Worm (Caenorhabditis elegans) whole organism, L1 larva: ENCODE results near the gene B0478.3.
A peak's percentile ranks its signal among the peaks of the same experiment; 100 is the strongest.

ENCODE experiments used
- F16B12.6 ChIP-seq: fragments of 150-350 bp; optimal IDR thresholded peaks from 2 replicates; lab custom pipeline; 2014; ENCODE audit warnings: missing biosample characterization, missing genetic modification characterization
- blmp-1 ChIP-seq: fragments of 150-350 bp; optimal IDR thresholded peaks from 2 replicates; lab custom pipeline; 2014; ENCODE audit warnings: missing biosample characterization, missing genetic modification characterization
- ceh-63 ChIP-seq: fragments of 200-800 bp; sonication (Bioruptor generic); optimal IDR thresholded peaks from 2 replicates; lab custom pipeline; 2018; ENCODE audit warnings: mild to moderate bottlenecking, missing genetic modification characterization, missing compliant biosample characterization
- ceh-82 ChIP-seq, 3 experiments: fragments of 150-350 bp in 1 of 3; sonication (generic microtip) in 2 of 3; optimal IDR thresholded peaks; 2 replicates each; lab custom pipeline; 2014 to 2017; ENCODE audit warnings: missing biosample characterization in 3 of 3, missing genetic modification characterization in 3 of 3
- ceh-90 ChIP-seq: sonication (generic microtip); optimal IDR thresholded peaks from 2 replicates; lab custom pipeline; 2016; ENCODE audit warnings: missing genetic modification characterization, missing compliant biosample characterization
- ces-1 ChIP-seq: fragments of 150-350 bp; optimal IDR thresholded peaks from 2 replicates; lab custom pipeline; 2014; ENCODE audit warnings: missing biosample characterization, missing genetic modification reagents, missing genetic modification characterization
- efl-1 ChIP-seq, 4 experiments: fragments of 150-350 bp; optimal IDR thresholded peaks in 3 of 4; peaks in 1 of 4; 1 replicate in 1 of 4; 2 replicates in 3 of 4; lab custom pipeline; 2014; ENCODE audit warnings: missing biosample characterization in 2 of 4, missing genetic modification characterization in 2 of 4, missing genetic modification reagents in 2 of 4
- egl-13 ChIP-seq: sonication (generic microtip); optimal IDR thresholded peaks from 2 replicates; lab custom pipeline; 2016; ENCODE audit warnings: missing genotype, missing genetic modification reagents, missing genetic modification characterization, missing compliant biosample characterization
- elt-2 ChIP-seq: sonication (generic microtip); optimal IDR thresholded peaks from 2 replicates; lab custom pipeline; 2016; ENCODE audit warnings: missing genetic modification characterization, mild to moderate bottlenecking, inconsistent platforms, missing compliant biosample characterization, missing genetic modification reagents
- elt-3 ChIP-seq, 6 experiments: fragments of 150-350 bp in 1 of 6; sonication (generic microtip); optimal IDR thresholded peaks; 2 replicates each; lab custom pipeline; 2017 to 2018; ENCODE audit warnings: missing biosample characterization in 6 of 6, missing genetic modification characterization in 6 of 6, inconsistent platforms in 1 of 6
- fkh-10 ChIP-seq: sonication (generic microtip); optimal IDR thresholded peaks from 2 replicates; lab custom pipeline; 2017; ENCODE audit warnings: missing biosample characterization, missing genetic modification reagents, missing genetic modification characterization
- fkh-4 ChIP-seq: sonication (generic microtip); optimal IDR thresholded peaks from 2 replicates; lab custom pipeline; 2016; ENCODE audit warnings: missing compliant biosample characterization, missing genetic modification characterization, borderline replicate concordance
- fos-1 ChIP-seq: fragments of 150-350 bp; optimal IDR thresholded peaks from 2 replicates; lab custom pipeline; 2014; ENCODE audit warnings: missing biosample characterization, missing genetic modification characterization
- grh-1 ChIP-seq: fragments of 200-800 bp; sonication (Bioruptor generic); IDR thresholded peaks from 2 replicates; pipeline ENCODE4 v1.3.6; 2022; ENCODE audit warnings: missing genetic modification reagents, missing genetic modification characterization, missing compliant biosample characterization
- isw-1 ChIP-seq: fragments of 200-800 bp; sonication (Bioruptor generic); IDR thresholded peaks from 2 replicates; pipeline ENCODE4 v1.3.6; 2022; ENCODE audit warnings: missing genetic modification characterization, missing compliant biosample characterization
- jun-1 ChIP-seq: fragments of 150-350 bp; optimal IDR thresholded peaks from 2 replicates; lab custom pipeline; 2014; ENCODE audit warnings: missing biosample characterization, missing genetic modification reagents, missing genetic modification characterization
- lin-15B ChIP-seq: fragments of 150-350 bp; sonication (generic microtip); optimal IDR thresholded peaks from 3 replicates; lab custom pipeline; 2014; ENCODE audit warnings: missing biosample characterization, missing genetic modification characterization
- lsy-2 ChIP-seq, 2 experiments: fragments of 150-350 bp; optimal IDR thresholded peaks; 2 replicates each; lab custom pipeline; 2014; ENCODE audit warnings: missing biosample characterization in 2 of 2, missing genetic modification characterization in 2 of 2
- mdl-1 ChIP-seq, 2 experiments: fragments of 150-350 bp; optimal IDR thresholded peaks; 2 replicates each; lab custom pipeline; 2014 to 2017; ENCODE audit warnings: missing biosample characterization in 2 of 2, missing genetic modification characterization in 2 of 2, inconsistent platforms in 1 of 2
- mef-2 ChIP-seq: fragments of 150-350 bp; optimal IDR thresholded peaks from 2 replicates; lab custom pipeline; 2014; ENCODE audit warnings: missing biosample characterization, missing genetic modification characterization
- nhr-12 ChIP-seq: sonication (generic microtip); optimal IDR thresholded peaks from 2 replicates; lab custom pipeline; 2017; ENCODE audit warnings: missing biosample characterization, missing genetic modification characterization
- nhr-47 ChIP-seq: sonication (generic microtip); optimal IDR thresholded peaks from 2 replicates; lab custom pipeline; 2016; ENCODE audit warnings: mild to moderate bottlenecking, missing genetic modification characterization, moderate library complexity, missing compliant biosample characterization
- nhr-71 ChIP-seq: sonication (generic microtip); optimal IDR thresholded peaks from 2 replicates; lab custom pipeline; 2016; ENCODE audit warnings: mild to moderate bottlenecking, missing genetic modification characterization, moderate library complexity, missing compliant biosample characterization
- nhr-76 ChIP-seq: sonication (generic microtip); optimal IDR thresholded peaks from 2 replicates; lab custom pipeline; 2017; ENCODE audit warnings: missing biosample characterization, missing genetic modification characterization
- nhr-84 ChIP-seq: sonication (generic microtip); optimal IDR thresholded peaks from 2 replicates; lab custom pipeline; 2017; ENCODE audit warnings: missing biosample characterization, missing genetic modification characterization
- nhr-85 ChIP-seq: sonication (generic microtip); peaks from one replicate; lab custom pipeline; 2016; ENCODE audit warnings: missing genetic modification characterization, inconsistent platforms, missing compliant biosample characterization
- nhr-90 ChIP-seq: sonication (generic microtip); optimal IDR thresholded peaks from 2 replicates; lab custom pipeline; 2016; ENCODE audit warnings: mild to moderate bottlenecking, missing genetic modification characterization, missing compliant biosample characterization; ENCODE audit not compliant: poor library complexity
- pag-3 ChIP-seq: sonication (generic microtip); optimal IDR thresholded peaks from 2 replicates; lab custom pipeline; 2017; ENCODE audit warnings: missing genetic modification characterization, mild to moderate bottlenecking, missing compliant biosample characterization, antibody characterized with exemption, borderline replicate concordance; ENCODE audit not compliant: insufficient read depth
- pax-3 ChIP-seq: fragments of 200-800 bp; sonication (Bioruptor generic); optimal IDR thresholded peaks from 2 replicates; lab custom pipeline; 2018; ENCODE audit warnings: mild to moderate bottlenecking, missing genetic modification characterization, moderate library complexity, missing compliant biosample characterization
- pqm-1 ChIP-seq: sonication (generic microtip); optimal IDR thresholded peaks from 3 replicates; lab custom pipeline; 2017; ENCODE audit warnings: missing biosample characterization, missing genetic modification characterization
- skn-1 ChIP-seq: fragments of 150-350 bp; optimal IDR thresholded peaks from 2 replicates; lab custom pipeline; 2014; ENCODE audit warnings: missing biosample characterization, missing genetic modification characterization
- sptf-1 ChIP-seq: fragments of 150-350 bp; optimal IDR thresholded peaks from 2 replicates; lab custom pipeline; 2014; ENCODE audit warnings: missing biosample characterization, missing genetic modification characterization
- sup-37 ChIP-seq: fragments of 200-800 bp; sonication (Bioruptor generic); optimal IDR thresholded peaks from 2 replicates; lab custom pipeline; 2018; ENCODE audit warnings: mild to moderate bottlenecking, missing genetic modification characterization, missing compliant biosample characterization
- swsn-7 ChIP-seq: sonication (generic microtip); optimal IDR thresholded peaks from 2 replicates; lab custom pipeline; 2016; ENCODE audit warnings: missing genetic modification characterization, missing compliant biosample characterization
- tbx-2 ChIP-seq: sonication (generic microtip); optimal IDR thresholded peaks from 2 replicates; lab custom pipeline; 2016; ENCODE audit warnings: missing genetic modification characterization, missing compliant biosample characterization
- tlp-1 ChIP-seq: fragments of 150-350 bp; optimal IDR thresholded peaks from 2 replicates; lab custom pipeline; 2014; ENCODE audit warnings: missing biosample characterization, missing genetic modification characterization
- unc-30 ChIP-seq: sonication (generic microtip); optimal IDR thresholded peaks from 2 replicates; lab custom pipeline; 2017; ENCODE audit warnings: missing biosample characterization, missing genetic modification characterization
- unc-86 ChIP-seq: sonication (generic microtip); optimal IDR thresholded peaks from 2 replicates; lab custom pipeline; 2016; ENCODE audit warnings: missing genetic modification characterization, missing compliant biosample characterization
- unc-98 ChIP-seq: fragments of 200-800 bp; sonication (Bioruptor generic); IDR thresholded peaks from 2 replicates; pipeline ENCODE4 v1.3.6; 2022; ENCODE audit warnings: missing genetic modification characterization, missing compliant biosample characterization
- zip-4 ChIP-seq: fragments of 200-800 bp; sonication (Bioruptor generic); optimal IDR thresholded peaks from 2 replicates; lab custom pipeline; 2018; ENCODE audit warnings: mild to moderate bottlenecking, missing genetic modification characterization, moderate library complexity, missing compliant biosample characterization

B0478.3 gene

DNA sequence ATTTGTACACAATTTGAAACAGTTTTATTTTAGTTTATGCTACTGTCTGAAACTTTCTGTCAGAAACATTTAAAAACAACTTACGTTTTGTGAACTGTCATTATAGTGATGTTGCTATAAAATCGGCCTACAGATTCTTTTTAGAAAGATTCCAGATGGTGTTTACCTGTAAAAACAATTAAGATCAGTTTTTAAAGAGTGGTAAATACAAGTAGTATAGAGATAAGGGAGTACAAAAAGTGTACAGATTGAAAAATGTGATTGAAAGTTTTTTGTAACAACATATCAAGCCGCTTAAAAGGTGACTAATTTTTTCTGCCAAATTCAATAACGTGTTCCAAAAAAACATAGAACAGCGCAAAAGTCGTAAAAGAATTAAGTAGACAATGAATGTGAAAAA is 26.9 kb downstream of the B0478.3 start, which contains the start of gene npr-12:
Gene npr-12, minus strand, starts transcription at position 101 of the 400 bp plus-strand sequence.
- no peak for TF ChIP-seq F16B12.6 (tag; lab: Kevin White, UChicago)
- no peak for TF ChIP-seq egl-13 (tag; lab: Kevin White, UChicago)
- TF ChIP-seq ceh-90 (tag; lab: Kevin White, UChicago) = no peak
- TF ChIP-seq lsy-2 (tag; optimal IDR thresholded peaks at IDR 0.05; lab: Kevin White, UChicago) = no peak
- TF ChIP-seq swsn-7 = no peak
- TF ChIP-seq ceh-82 (tag; optimal IDR thresholded peaks at IDR 0.05; lab: Kevin White, UChicago) = no peak
- TF ChIP-seq unc-98 (GFP tag; lab: Robert Waterston, UW) = no peak
- TF ChIP-seq nhr-71 (tag; lab: Kevin White, UChicago) = no peak
- TF ChIP-seq grh-1 (GFP tag; lab: Robert Waterston, UW) = no peak
- TF ChIP-seq unc-86 = no peak
- TF ChIP-seq sup-37 (GFP tag; lab: Kevin White, UChicago) = no peak
- TF ChIP-seq lin-15B (tag; lab: Kevin White, UChicago) = no peak

DNA sequence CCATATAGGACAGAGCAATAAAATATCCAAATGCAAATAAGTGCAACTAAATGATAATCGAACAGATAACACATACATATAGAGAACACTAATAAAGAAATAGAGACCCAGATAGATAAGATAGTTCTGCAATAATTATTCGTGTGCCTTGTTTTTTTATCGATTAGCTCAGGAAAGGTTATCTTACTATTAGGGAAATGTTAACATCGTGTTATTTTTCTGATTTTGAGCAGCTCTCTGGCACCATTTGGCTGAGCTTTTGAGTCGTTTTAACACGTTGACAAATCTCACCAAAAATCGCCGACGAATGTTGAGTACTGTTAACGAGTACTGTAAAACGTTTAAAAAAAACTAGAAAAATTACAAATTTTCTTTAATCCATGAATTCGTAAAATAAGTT is 36.0 kb downstream of the B0478.3 start, which contains the start of gene cest-6:
Gene cest-6, minus strand, starts transcription at position 101 of the 400 bp plus-strand sequence.
- no peak for TF ChIP-seq sup-37 (GFP tag; lab: Kevin White, UChicago)
- no peak for TF ChIP-seq pag-3 (tag; lab: Kevin White, UChicago)
- TF ChIP-seq ces-1 = no peak
- no peak for TF ChIP-seq ceh-63 (GFP tag; lab: Kevin White, UChicago)
- no peak for TF ChIP-seq fos-1 (tag; lab: Kevin White, UChicago)
- TF ChIP-seq jun-1 (tag; lab: Kevin White, UChicago) = no peak
- no peak for TF ChIP-seq sptf-1
- no peak for TF ChIP-seq pax-3 (tag; lab: Kevin White, UChicago)
- no peak for TF ChIP-seq isw-1 (GFP tag; lab: Robert Waterston, UW)
- no peak for TF ChIP-seq swsn-7
- TF ChIP-seq blmp-1 (tag; lab: Kevin White, UChicago) = no peak
- no peak for TF ChIP-seq tbx-2
- no peak for TF ChIP-seq ceh-82 (tag; optimal IDR thresholded peaks at IDR 0.05; lab: Kevin White, UChicago)
- no peak for TF ChIP-seq ceh-90 (tag; lab: Kevin White, UChicago)
- TF ChIP-seq zip-4 (GFP tag; lab: Kevin White, UChicago) = no peak
- TF ChIP-seq nhr-47 (tag; lab: Kevin White, UChicago) = no peak
- TF ChIP-seq nhr-90 = no peak
- no peak for TF ChIP-seq elt-3 (tag; optimal IDR thresholded peaks at IDR 0.05; lab: Kevin White, UChicago)
- TF ChIP-seq fkh-4 (tag; lab: Kevin White, UChicago) = no peak

DNA sequence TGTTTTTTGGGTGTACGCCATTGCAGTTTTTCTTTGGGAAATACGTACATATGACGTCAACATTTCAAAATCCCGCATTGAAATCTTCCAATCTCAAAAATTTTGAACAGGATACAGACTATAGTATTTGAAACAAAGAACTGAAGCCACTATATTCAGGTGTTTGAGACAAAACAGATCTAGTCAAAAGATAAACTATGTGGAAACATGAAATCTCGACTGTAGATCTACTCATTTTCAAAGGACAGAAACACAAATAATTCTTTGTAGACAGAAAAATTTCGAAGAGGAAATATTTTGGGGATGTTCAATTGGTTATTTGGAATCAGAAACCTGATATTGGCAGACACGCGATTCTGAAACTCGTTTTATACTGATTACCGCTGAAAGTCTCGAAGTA is 38.9 kb downstream of the B0478.3 start:
- TF ChIP-seq efl-1 (optimal IDR thresholded peaks at IDR 0.05; lab: Kevin White, UChicago) (no peak), efl-1 (GFP tag; optimal IDR thresholded peaks at IDR 0.05 in 1 of 2; lab: Kevin White, UChicago) (peak in 1 of 2 experiments; percentile 17), skn-1 (tag; lab: Kevin White, UChicago) (no peak), fos-1 (tag; lab: Kevin White, UChicago) (no peak)
- TF ChIP-seq, all 84 proteins: peak for 1

ce11 chrIV:6923070-6923469 is 41.3 kb downstream of the B0478.3 start, which contains the start of gene T22D1.1:
Gene T22D1.1 (plus strand): TSS chrIV:6923370.
- TF ChIP-seq fos-1 (tag; lab: Kevin White, UChicago) (no peak), pqm-1 (tag; lab: Kevin White, UChicago) (no peak), elt-2 (tag; lab: Kevin White, UChicago) (no peak), nhr-76 (no peak), fkh-10 (no peak), unc-98 (GFP tag; lab: Robert Waterston, UW) (no peak), nhr-71 (tag; lab: Kevin White, UChicago) (no peak), unc-30 (no peak), mdl-1 (tag; optimal IDR thresholded peaks at IDR 0.05; lab: Kevin White, UChicago) (no peak), efl-1 (optimal IDR thresholded peaks at IDR 0.05; lab: Kevin White, UChicago) (no peak), efl-1 (GFP tag; optimal IDR thresholded peaks at IDR 0.05 in 1 of 2; lab: Kevin White, UChicago) (no peak), jun-1 (tag; lab: Kevin White, UChicago) (no peak), nhr-12 (tag; lab: Kevin White, UChicago) (no peak), mef-2 (tag; lab: Kevin White, UChicago) (no peak), lsy-2 (tag; optimal IDR thresholded peaks at IDR 0.05; lab: Kevin White, UChicago) (no peak), grh-1 (GFP tag; lab: Robert Waterston, UW) (no peak), nhr-84 (tag; lab: Kevin White, UChicago) (no peak), tlp-1 (no peak), nhr-85 (no peak)
